Fruit fly (Drosophila melanogaster) S2 (cell line): ENCODE data around the gene Hsp60A.

ENCODE experiments used
- CG8478 ChIP-seq: fragments of >200 bp; optimal IDR thresholded peaks from 2 replicates; lab custom pipeline; 2018
- CTCF ChIP-seq, 2 experiments: fragments of >200 bp; optimal IDR thresholded peaks; 2 replicates each; lab custom pipeline; 2018

DNA sequence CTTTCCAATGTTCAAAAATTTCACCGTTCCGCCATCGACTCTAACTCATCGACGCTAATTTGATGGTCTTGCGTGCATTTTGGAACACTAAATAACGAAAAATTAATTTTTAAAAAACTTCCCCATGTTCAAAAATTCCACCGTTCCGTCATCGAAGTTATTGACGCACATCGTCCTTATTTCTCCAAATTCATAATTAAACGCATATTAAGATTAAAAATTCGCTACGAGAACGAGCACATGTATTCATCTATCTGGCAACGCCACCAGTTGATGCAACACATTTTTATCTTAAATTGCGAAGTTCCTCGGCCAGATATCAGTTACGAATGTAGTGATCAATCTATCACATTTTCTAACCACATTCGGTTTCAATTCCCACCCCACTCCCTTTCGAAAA, 40.9 kb downstream of the Hsp60A start, which contains the start of gene Lint-1:
- TF ChIP-seq CTCF (optimal IDR thresholded peaks at IDR 0.05; lab: Kevin White, UChicago), result no peak
- no peak for TF ChIP-seq CG8478 (lab: Kevin White, UChicago)
